Worm (Caenorhabditis elegans): ENCODE measurements around the gene C01C4.3.

C01C4.3 gene

ce11 chrX:3696603-3697002 is at the start of gene C01C4.3:
TSS of gene C01C4.3 (plus strand) at chrX:3696903.
- TF ChIP-seq dmd-4 (tag; optimal IDR thresholded peaks at IDR 0.05) (no peak), nhr-237 (tag; optimal IDR thresholded peaks at IDR 0.05) (no peak), gmeb-1 (tag; optimal IDR thresholded peaks at IDR 0.05) (no peak), lin-11 (tag; optimal IDR thresholded peaks at IDR 0.05) (no peak), mdl-1 (tag; optimal IDR thresholded peaks at IDR 0.05) (no peak), lin-39 (tag; optimal IDR thresholded peaks at IDR 0.05) (no peak), sma-3 (GFP tag; optimal IDR thresholded peaks at IDR 0.05) (no peak), R02D3.7 (tag; optimal IDR thresholded peaks at IDR 0.05) (no peak)

- peak; percentile 5 to 66 for TF ChIP-seq lsy-2 (tag; optimal IDR thresholded peaks at IDR 0.05)
- peak; percentile 74 for TF ChIP-seq C34F6.9 (tag; optimal IDR thresholded peaks at IDR 0.05)
- TF ChIP-seq nhr-25 (tag; optimal IDR thresholded peaks at IDR 0.05) = peak; percentile 57
- no peak for TF ChIP-seq nhr-237 (tag; optimal IDR thresholded peaks at IDR 0.05)
- peak; percentile 19 for TF ChIP-seq gmeb-1 (tag; optimal IDR thresholded peaks at IDR 0.05)
- TF ChIP-seq ztf-11 (tag; optimal IDR thresholded peaks at IDR 0.05) = no peak
- TF ChIP-seq peb-1 (tag; optimal IDR thresholded peaks at IDR 0.05) = no peak
- TF ChIP-seq fos-1 (tag; optimal IDR thresholded peaks at IDR 0.05) = peak; percentile 17
- no peak for TF ChIP-seq ztf-4 (tag; optimal IDR thresholded peaks at IDR 0.05)
- TF ChIP-seq mab-5 (tag; optimal IDR thresholded peaks at IDR 0.05) = no peak
- TF ChIP-seq lin-39 (tag; optimal IDR thresholded peaks at IDR 0.05) = no peak
- TF ChIP-seq unc-62 (GFP tag; optimal IDR thresholded peaks at IDR 0.05) = no peak
- TF ChIP-seq R02D3.7 (tag; optimal IDR thresholded peaks at IDR 0.05) = no peak
- peak; percentile 16 for TF ChIP-seq lin-13 (GFP tag; optimal IDR thresholded peaks at IDR 0.05)
- peak; percentile 60 for TF ChIP-seq crh-2 (tag; optimal IDR thresholded peaks at IDR 0.05)
- TF ChIP-seq skn-1 (tag; optimal IDR thresholded peaks at IDR 0.05) = no peak
- no peak for TF ChIP-seq aly-2 (tag; optimal IDR thresholded peaks at IDR 0.05)
- no peak for TF ChIP-seq nhr-77 (tag; optimal IDR thresholded peaks at IDR 0.05)
- no peak for TF ChIP-seq sem-4 (tag; optimal IDR thresholded peaks at IDR 0.05)
- peak; percentile 26 for TF ChIP-seq nhr-21 (tag; optimal IDR thresholded peaks at IDR 0.05)
- peak; percentile 61 for TF ChIP-seq unc-55 (GFP tag; optimal IDR thresholded peaks at IDR 0.05)
- no peak for TF ChIP-seq nhr-10 (tag; optimal IDR thresholded peaks at IDR 0.05)
- TF ChIP-seq nhr-11 (tag; optimal IDR thresholded peaks at IDR 0.05) = no peak
- TF ChIP-seq egl-27 (tag; optimal IDR thresholded peaks at IDR 0.05) = no peak
- TF ChIP-seq alr-1 (tag; optimal IDR thresholded peaks at IDR 0.05) = no peak
- TF ChIP-seq elt-1 (tag; optimal IDR thresholded peaks at IDR 0.05) = no peak
- TF ChIP-seq ceh-82 (tag; optimal IDR thresholded peaks at IDR 0.05) = no peak
- no peak for TF ChIP-seq nhr-6 (tag; optimal IDR thresholded peaks at IDR 0.05)
- TF ChIP-seq F13H6.1 (tag; optimal IDR thresholded peaks at IDR 0.05) = peak; percentile 32
- peak; percentile 20 for TF ChIP-seq sma-9 (GFP tag; optimal IDR thresholded peaks at IDR 0.05)
- TF ChIP-seq sma-9 (tag; optimal IDR thresholded peaks at IDR 0.05) = no peak
- peak; percentile 64 for TF ChIP-seq nhr-129 (tag; optimal IDR thresholded peaks at IDR 0.05)
- TF ChIP-seq nhr-12 (tag; optimal IDR thresholded peaks at IDR 0.05) = no peak
- no peak for TF ChIP-seq ztf-1 (GFP tag; conservative IDR thresholded peaks at IDR 0.05)
- TF ChIP-seq unc-39 (tag; optimal IDR thresholded peaks at IDR 0.05) = no peak
- TF ChIP-seq snpc-4 (tag; optimal IDR thresholded peaks at IDR 0.05) = no peak
- peak; percentile 37 to 88 for TF ChIP-seq mdl-1 (tag; optimal IDR thresholded peaks at IDR 0.05)
- no peak for TF ChIP-seq mbf-1 (tag; optimal IDR thresholded peaks at IDR 0.05)
- TF ChIP-seq nhr-23 (tag; optimal IDR thresholded peaks at IDR 0.05) = no peak
- no peak for TF ChIP-seq ama-1 (optimal IDR thresholded peaks at IDR 0.05)
- TF ChIP-seq sma-3 (GFP tag; optimal IDR thresholded peaks at IDR 0.05) = peak; percentile 30
- no peak for TF ChIP-seq dmd-4 (tag; optimal IDR thresholded peaks at IDR 0.05)
- TF ChIP-seq zag-1 (tag; optimal IDR thresholded peaks at IDR 0.05) = no peak
- TF ChIP-seq lin-11 (tag; optimal IDR thresholded peaks at IDR 0.05) = peak; percentile 39
- TF ChIP-seq elt-3 (tag; optimal IDR thresholded peaks at IDR 0.05) = no peak
- TF ChIP-seq ZK546.5 (tag; optimal IDR thresholded peaks at IDR 0.05) = no peak
- peak; percentile 34 for TF ChIP-seq blmp-1 (tag; optimal IDR thresholded peaks at IDR 0.05; ENCODE audit: insufficient read depth)
- no peak for TF ChIP-seq ceh-16 (tag; optimal IDR thresholded peaks at IDR 0.05)
- no peak for TF ChIP-seq Y55F3AM.14 (GFP tag; optimal IDR thresholded peaks at IDR 0.05)
Observed at ce11 chrX:3650100-3650809, 46.4 kb upstream of the C01C4.3 start, which contains the start of the genes sax-1 and R11G1.2. TSS of gene sax-1 (minus strand) at chrX:3650150. TSS of gene R11G1.2 (plus strand) at chrX:3650614.

All from whole organism, L2 larva.